Worm (Caenorhabditis elegans) whole organism, young adult: Measurements from ENCODE around the gene zyg-9.

Experiments used
- B0336.3 ChIP-seq: fragments of 200-800 bp; sonication (Bioruptor generic); IDR thresholded peaks from 2 replicates; pipeline ENCODE4 v1.3.6; 2022; ENCODE audit warnings: missing genetic modification characterization, missing compliant biosample characterization
- C06A6.2 ChIP-seq: fragments of 200-800 bp; sonication (Bioruptor generic); conservative IDR thresholded peaks from 2 replicates; pipeline ENCODE4 v1.3.6; 2022; ENCODE audit warnings: missing genetic modification characterization, missing compliant biosample characterization
- F22D6.2 ChIP-seq: sonication (generic microtip); optimal IDR thresholded peaks from 2 replicates; lab custom pipeline; 2016; ENCODE audit warnings: mild to moderate bottlenecking, missing genetic modification characterization, missing compliant biosample characterization
- F23B12.7 ChIP-seq: sonication (generic microtip); optimal IDR thresholded peaks from 2 replicates; lab custom pipeline; 2017; ENCODE audit warnings: missing genetic modification characterization, mild to moderate bottlenecking, missing compliant biosample characterization, antibody characterized with exemption, moderate library complexity; ENCODE audit not compliant: insufficient read depth
- F52B5.7 ChIP-seq: sonication (generic microtip); optimal IDR thresholded peaks from 2 replicates; lab custom pipeline; 2016; ENCODE audit warnings: mild to moderate bottlenecking, missing genetic modification characterization, missing compliant biosample characterization
- F55B11.4 ChIP-seq: sonication (generic microtip); optimal IDR thresholded peaks from 2 replicates; lab custom pipeline; 2016; ENCODE audit warnings: missing compliant biosample characterization, missing genetic modification characterization, borderline replicate concordance; ENCODE audit not compliant: insufficient read depth
- K12H6.12 ChIP-seq: fragments of 200-800 bp; sonication (Bioruptor generic); optimal IDR thresholded peaks from 2 replicates; lab custom pipeline; 2018; ENCODE audit warnings: mild to moderate bottlenecking, missing genetic modification characterization, missing compliant biosample characterization
- Y53G8AR.9 ChIP-seq: fragments of 200-800 bp; sonication (Bioruptor generic); conservative IDR thresholded peaks from 2 replicates; pipeline ENCODE4 v1.3.6; 2022; ENCODE audit warnings: missing genetic modification reagents, missing genetic modification characterization, missing compliant biosample characterization
- Y56A3A.18 ChIP-seq: fragments of 200-800 bp; sonication (Bioruptor generic); IDR thresholded peaks from 2 replicates; pipeline ENCODE4 v1.3.6; 2022; ENCODE audit warnings: missing genetic modification reagents, missing genetic modification characterization, missing compliant biosample characterization
- Y95B8A.8 ChIP-seq: fragments of 200-800 bp; sonication (Bioruptor generic); IDR thresholded peaks from 2 replicates; pipeline ENCODE4 v1.3.6; 2022; ENCODE audit warnings: missing genetic modification reagents, missing genetic modification characterization, missing compliant biosample characterization
- ama-1 ChIP-seq, 3 experiments: fragments of 150-350 bp in 1 of 3; sonication (generic microtip) in 2 of 3; optimal IDR thresholded peaks; 2 replicates each; lab custom pipeline; 2014 to 2018; ENCODE audit warnings: missing biosample characterization in 2 of 3, missing genetic modification characterization in 2 of 3, missing genetic modification reagents in 2 of 3
- atf-7 ChIP-seq: sonication (generic microtip); optimal IDR thresholded peaks from 2 replicates; lab custom pipeline; 2017; ENCODE audit warnings: mild to moderate bottlenecking, missing genetic modification characterization, missing compliant biosample characterization
- athp-1 ChIP-seq: sonication (generic microtip); optimal IDR thresholded peaks from 2 replicates; lab custom pipeline; 2017; ENCODE audit warnings: mild to moderate bottlenecking, missing genetic modification characterization, missing compliant biosample characterization
- attf-6 ChIP-seq: fragments of 200-800 bp; sonication (Bioruptor generic); IDR thresholded peaks from 2 replicates; pipeline ENCODE4 v1.3.6; 2022; ENCODE audit warnings: missing genetic modification reagents, missing genetic modification characterization, missing compliant biosample characterization
- ccch-3 ChIP-seq: fragments of 200-800 bp; sonication (Bioruptor generic); optimal IDR thresholded peaks from 2 replicates; lab custom pipeline; 2018; ENCODE audit warnings: mild to moderate bottlenecking, missing genetic modification characterization, missing compliant biosample characterization
- cebp-1 ChIP-seq, 2 experiments: fragments of 200-800 bp in 1 of 2; sonication (Bioruptor generic) in 1 of 2; sonication (generic microtip) in 1 of 2; IDR thresholded peaks in 1 of 2; optimal IDR thresholded peaks in 1 of 2; 2 replicates each; pipeline versions ENCODE4 v1.3.6 to Lab custom; 2017 to 2022; ENCODE audit warnings: missing compliant biosample characterization in 2 of 2, missing genetic modification characterization in 2 of 2, mild to moderate bottlenecking in 1 of 2, missing genetic modification reagents in 1 of 2, moderate library complexity in 1 of 2
- ceh-40 ChIP-seq: fragments of 200-800 bp; sonication (Bioruptor generic); IDR thresholded peaks from 2 replicates; pipeline ENCODE4 v1.3.6; 2022; ENCODE audit warnings: missing genetic modification characterization, missing compliant biosample characterization
- ceh-58 ChIP-seq: fragments of 200-800 bp; sonication (Bioruptor generic); IDR thresholded peaks from 2 replicates; pipeline ENCODE4 v1.3.6; 2022; ENCODE audit warnings: missing genetic modification characterization, missing compliant biosample characterization
- ceh-79 ChIP-seq: sonication (generic microtip); optimal IDR thresholded peaks from 2 replicates; lab custom pipeline; 2017; ENCODE audit warnings: mild to moderate bottlenecking, missing genetic modification characterization, missing compliant biosample characterization
- die-1 ChIP-seq: sonication (generic microtip); optimal IDR thresholded peaks from 2 replicates; lab custom pipeline; 2016; ENCODE audit warnings: missing genotype, mild to moderate bottlenecking, missing genetic modification characterization, missing compliant biosample characterization
- efl-1 ChIP-seq: fragments of 150-350 bp; optimal IDR thresholded peaks from 2 replicates; lab custom pipeline; 2014; ENCODE audit warnings: missing biosample characterization, missing genetic modification reagents, missing genetic modification characterization
- egl-18 ChIP-seq: fragments of 200-800 bp; sonication (Bioruptor generic); IDR thresholded peaks from 2 replicates; pipeline ENCODE4 v1.3.6; 2022; ENCODE audit warnings: missing genetic modification reagents, missing genetic modification characterization, missing compliant biosample characterization
- ekl-4 ChIP-seq: fragments of 200-800 bp; sonication (Bioruptor generic); IDR thresholded peaks from 2 replicates; pipeline ENCODE4 v1.3.6; 2022; ENCODE audit warnings: missing genetic modification reagents, missing genetic modification characterization, missing compliant biosample characterization
- fkh-3 ChIP-seq: sonication (generic microtip); optimal IDR thresholded peaks from 2 replicates; lab custom pipeline; 2016; ENCODE audit warnings: mild to moderate bottlenecking, missing genetic modification characterization, missing compliant biosample characterization
- hlh-12 ChIP-seq: sonication (generic microtip); optimal IDR thresholded peaks from 2 replicates; lab custom pipeline; 2016; ENCODE audit warnings: missing genetic modification characterization, missing compliant biosample characterization
- hmg-1.2 ChIP-seq: fragments of 200-800 bp; sonication (Bioruptor generic); IDR thresholded peaks from 2 replicates; pipeline ENCODE4 v1.3.6; 2022; ENCODE audit warnings: missing genetic modification reagents, missing genetic modification characterization, missing compliant biosample characterization
- hsf-1 ChIP-seq: fragments of 200-800 bp; sonication (Bioruptor generic); IDR thresholded peaks from 2 replicates; pipeline ENCODE4 v1.3.6; 2022; ENCODE audit warnings: missing genetic modification reagents, missing genetic modification characterization, missing compliant biosample characterization
- let-526 ChIP-seq: fragments of 200-800 bp; sonication (Bioruptor generic); IDR thresholded peaks from 2 replicates; pipeline ENCODE4 v1.3.6; 2022; ENCODE audit warnings: missing genetic modification reagents, missing genetic modification characterization, missing compliant biosample characterization
- let-607 ChIP-seq, 2 experiments: fragments of 200-800 bp in 1 of 2; sonication (Bioruptor generic) in 1 of 2; sonication (generic microtip) in 1 of 2; optimal IDR thresholded peaks; 2 replicates each; lab custom pipeline; 2016 to 2018; ENCODE audit warnings: mild to moderate bottlenecking in 2 of 2, missing compliant biosample characterization in 2 of 2, missing genetic modification characterization in 2 of 2, moderate library complexity in 2 of 2, missing genotype in 1 of 2
- lin-40 ChIP-seq: sonication (generic microtip); optimal IDR thresholded peaks from 2 replicates; lab custom pipeline; 2016; ENCODE audit warnings: missing genetic modification characterization, mild to moderate bottlenecking, missing compliant biosample characterization, missing genotype, missing genetic modification reagents
- lir-1 ChIP-seq: fragments of 200-800 bp; sonication (Bioruptor generic); conservative IDR thresholded peaks from 2 replicates; pipeline ENCODE4 v1.3.6; 2022; ENCODE audit warnings: missing genetic modification reagents, missing genetic modification characterization, missing compliant biosample characterization
- lsl-1 ChIP-seq: fragments of 200-800 bp; sonication (Bioruptor generic); optimal IDR thresholded peaks from 2 replicates; lab custom pipeline; 2018; ENCODE audit warnings: mild to moderate bottlenecking, missing genetic modification characterization, moderate library complexity, missing compliant biosample characterization
- madf-3 ChIP-seq: fragments of 200-800 bp; sonication (Bioruptor generic); IDR thresholded peaks from 2 replicates; pipeline ENCODE4 v1.3.6; 2022; ENCODE audit warnings: missing genetic modification reagents, missing genetic modification characterization, missing compliant biosample characterization
- nhr-90 ChIP-seq: sonication (generic microtip); optimal IDR thresholded peaks from 2 replicates; lab custom pipeline; 2016; ENCODE audit warnings: missing genotype, mild to moderate bottlenecking, missing genetic modification characterization, missing compliant biosample characterization
- pbrm-1 ChIP-seq: fragments of 200-800 bp; sonication (Bioruptor generic); IDR thresholded peaks from 2 replicates; pipeline ENCODE4 v1.3.6; 2022; ENCODE audit warnings: missing genetic modification reagents, missing genetic modification characterization, missing compliant biosample characterization
- sdz-38 ChIP-seq: sonication (generic microtip); optimal IDR thresholded peaks from 2 replicates; lab custom pipeline; 2016; ENCODE audit warnings: missing genotype, missing genetic modification characterization, missing compliant biosample characterization
- somi-1 ChIP-seq: fragments of 200-800 bp; sonication (Bioruptor generic); optimal IDR thresholded peaks from 2 replicates; lab custom pipeline; 2018; ENCODE audit warnings: mild to moderate bottlenecking, missing genetic modification characterization, missing compliant biosample characterization
- sptf-2 ChIP-seq: fragments of 200-800 bp; sonication (Bioruptor generic); optimal IDR thresholded peaks from 2 replicates; lab custom pipeline; 2018; ENCODE audit warnings: mild to moderate bottlenecking, missing genetic modification characterization, missing compliant biosample characterization
- tbp1 ChIP-seq: fragments of 200-800 bp; sonication (Bioruptor generic); optimal IDR thresholded peaks from 2 replicates; lab custom pipeline; 2018; ENCODE audit warnings: mild to moderate bottlenecking, missing genetic modification characterization, missing compliant biosample characterization
- unc-130 ChIP-seq: sonication (generic microtip); optimal IDR thresholded peaks from 2 replicates; lab custom pipeline; 2016; ENCODE audit warnings: missing genetic modification reagents, missing genetic modification characterization, missing compliant biosample characterization
- zfh-2 ChIP-seq: fragments of 200-800 bp; sonication (Bioruptor generic); conservative IDR thresholded peaks from 2 replicates; pipeline ENCODE4 v1.3.6; 2022; ENCODE audit warnings: missing genetic modification reagents, missing genetic modification characterization, missing compliant biosample characterization
- zim-3 ChIP-seq: sonication (generic microtip); optimal IDR thresholded peaks from 2 replicates; lab custom pipeline; 2017; ENCODE audit warnings: mild to moderate bottlenecking, missing genetic modification characterization, moderate library complexity, missing compliant biosample characterization
- ztf-28 ChIP-seq: fragments of 200-800 bp; sonication (Bioruptor generic); IDR thresholded peaks from 2 replicates; pipeline ENCODE4 v1.3.6; 2022; ENCODE audit warnings: missing genetic modification reagents, missing genetic modification characterization, missing compliant biosample characterization

The zyg-9 gene

DNA sequence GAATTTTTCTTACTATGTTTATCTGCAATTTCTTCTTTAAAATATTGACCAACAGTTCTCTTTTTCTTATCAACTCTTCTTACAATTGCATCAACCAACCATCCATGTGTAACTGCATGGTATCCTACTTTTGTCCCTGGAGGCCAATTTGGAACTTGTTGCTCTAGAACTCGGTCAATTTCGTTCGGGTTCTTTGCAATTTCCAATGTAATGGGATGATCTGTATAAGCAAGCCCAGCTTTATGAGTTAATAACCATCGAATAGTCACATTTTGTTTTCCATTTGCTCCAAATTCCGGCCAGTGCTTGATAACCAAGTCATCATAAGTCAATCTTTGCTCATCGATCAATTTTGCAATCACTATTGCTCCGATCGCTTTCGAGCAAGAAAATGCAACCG is 21.7 kb downstream of the zyg-9 start:
- no peak for TF ChIP-seq lin-40 (tag; lab: Kevin White, UChicago)
- no peak for TF ChIP-seq zim-3
- no peak for TF ChIP-seq hmg-1.2 (GFP tag; lab: Robert Waterston, UW)
- TF ChIP-seq atf-7 (tag; lab: Kevin White, UChicago) = no peak
- TF ChIP-seq fkh-3 = no peak
- TF ChIP-seq let-607 (tag; optimal IDR thresholded peaks at IDR 0.05; lab: Kevin White, UChicago) = no peak
- peak; percentile 8; the same call in 1 of the 2 replicates for TF ChIP-seq Y56A3A.18
- TF ChIP-seq Y53G8AR.9 = 0 out of 2 replicates have a peak, but pooled peaks have one; percentile 16
- TF ChIP-seq ceh-58 = 0 out of 2 replicates have a peak, but pooled peaks have one; percentile 67
- no peak for TF ChIP-seq C06A6.2 (GFP tag; lab: Robert Waterston, UW)
- TF ChIP-seq ccch-3 (GFP tag; lab: Kevin White, UChicago) = no peak
- TF ChIP-seq F23B12.7 (tag; lab: Kevin White, UChicago) = no peak
- no peak for TF ChIP-seq F52B5.7 (tag; lab: Kevin White, UChicago)
- TF ChIP-seq F55B11.4 (tag; lab: Kevin White, UChicago) = no peak

DNA sequence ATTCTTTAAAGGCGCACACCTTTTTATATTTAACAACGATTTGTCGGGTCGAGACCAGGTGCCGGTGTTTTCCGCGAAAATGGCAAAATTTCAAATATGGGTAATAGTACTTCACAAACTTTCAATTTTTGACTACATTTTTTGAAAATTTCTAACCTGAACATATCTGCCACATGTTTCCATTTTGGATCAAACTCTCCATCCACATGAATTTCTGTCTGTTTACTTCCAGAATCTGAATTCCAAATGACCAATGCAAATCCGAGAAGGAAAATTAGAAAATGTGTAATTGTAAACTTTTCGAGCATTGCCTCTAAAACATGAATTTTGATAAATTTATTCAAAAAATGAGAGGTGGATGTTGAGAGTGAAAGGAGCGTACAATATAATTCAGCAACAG is 22.5 kb downstream of the zyg-9 start, which contains the start of gene lact-4:
TSS of gene lact-4 (minus strand) at position 313 of the 400 bp plus-strand sequence.
- no peak for TF ChIP-seq zfh-2
- peak; percentile 41 for TF ChIP-seq lsl-1 (GFP tag; lab: Kevin White, UChicago)
- no peak for TF ChIP-seq tbp1 (GFP tag; lab: Kevin White, UChicago)
- TF ChIP-seq ekl-4 (GFP tag; lab: Robert Waterston, UW) = no peak
- no peak for TF ChIP-seq let-526 (GFP tag; lab: Robert Waterston, UW)
- no peak for TF ChIP-seq sdz-38 (tag; lab: Kevin White, UChicago)
- TF ChIP-seq atf-7 (tag; lab: Kevin White, UChicago) = no peak
- no peak for TF ChIP-seq die-1
- TF ChIP-seq Y56A3A.18 = 0 out of 2 replicates have a peak, but pooled peaks have one; percentile 31
- peak; percentile 51 for TF ChIP-seq ama-1 (optimal IDR thresholded peaks at IDR 0.05; lab: Kevin White, UChicago)
- no peak for TF ChIP-seq ama-1 (GFP tag; optimal IDR thresholded peaks at IDR 0.05; lab: Kevin White, UChicago)
- TF ChIP-seq attf-6 (GFP tag; lab: Robert Waterston, UW) = no peak
- 0 out of 2 replicates have a peak, but pooled peaks have one; percentile 9 for TF ChIP-seq madf-3
- no peak for TF ChIP-seq ceh-79 (tag; lab: Kevin White, UChicago)

DNA sequence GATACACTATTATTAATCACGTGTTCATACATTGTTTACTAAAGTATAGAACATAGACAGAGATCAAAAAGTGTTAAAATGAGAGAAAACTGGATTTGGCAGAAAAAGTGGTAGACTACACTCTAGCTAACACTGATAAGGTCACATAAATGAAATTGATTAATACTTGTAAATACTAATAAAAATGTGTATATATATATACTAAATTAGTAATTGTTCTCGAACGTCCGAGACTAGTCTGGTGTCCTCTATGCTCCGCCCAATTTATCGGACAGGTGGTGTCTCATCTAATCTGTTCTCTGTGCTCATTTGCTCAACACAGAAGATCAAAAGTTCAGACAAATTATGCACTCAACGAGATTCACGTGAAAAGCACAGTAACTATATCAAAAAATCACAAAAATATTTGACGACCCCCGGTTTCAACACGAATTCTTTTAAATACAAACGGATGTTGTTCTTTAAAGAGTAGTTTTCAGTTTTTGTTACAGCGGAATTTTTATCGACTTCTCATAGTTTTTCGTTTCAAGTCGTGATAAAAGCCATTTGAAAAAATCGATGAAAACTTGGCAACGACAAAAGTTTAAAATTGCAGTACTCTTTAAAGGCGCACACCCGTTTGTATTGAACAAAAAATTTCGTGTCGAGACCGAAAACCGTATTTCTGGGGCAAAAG is 23.6 kb downstream of the zyg-9 start:
- no peak for TF ChIP-seq Y95B8A.8 (GFP tag; lab: Robert Waterston, UW)
- TF ChIP-seq hmg-1.2 (GFP tag; lab: Robert Waterston, UW) = no peak
- peak; percentile 18 for TF ChIP-seq K12H6.12 (tag; lab: Kevin White, UChicago)
- no peak for TF ChIP-seq ceh-40 (GFP tag; lab: Robert Waterston, UW)
- TF ChIP-seq nhr-90 (tag; lab: Kevin White, UChicago) = no peak
- no peak for TF ChIP-seq egl-18
- no peak for TF ChIP-seq cebp-1 (GFP tag; IDR thresholded peaks at IDR 0.05; lab: Robert Waterston, UW)
- peak; percentile 31 for TF ChIP-seq cebp-1 (tag; optimal IDR thresholded peaks at IDR 0.05; lab: Kevin White, UChicago)
- no peak for TF ChIP-seq die-1
- TF ChIP-seq athp-1 = no peak
- TF ChIP-seq efl-1 (GFP tag; lab: Kevin White, UChicago) = no peak
- no peak for TF ChIP-seq madf-3
- no peak for TF ChIP-seq ztf-28 (GFP tag; lab: Robert Waterston, UW)
- no peak for TF ChIP-seq sptf-2 (GFP tag; lab: Kevin White, UChicago)
- no peak for TF ChIP-seq unc-130 (GFP tag; lab: Kevin White, UChicago)
- TF ChIP-seq hsf-1 (GFP tag; lab: Robert Waterston, UW) = peak; percentile 81
- TF ChIP-seq B0336.3 (GFP tag; lab: Robert Waterston, UW) = no peak
- TF ChIP-seq pbrm-1 (GFP tag; lab: Robert Waterston, UW) = 0 out of 2 replicates have a peak, but pooled peaks have one; percentile 26
- TF ChIP-seq let-526 (GFP tag; lab: Robert Waterston, UW) = 0 out of 2 replicates have a peak, but pooled peaks have one; percentile 6
- TF ChIP-seq lir-1 = no peak
- TF ChIP-seq F22D6.2 (tag; lab: Kevin White, UChicago) = no peak
- no peak for TF ChIP-seq F52B5.7 (tag; lab: Kevin White, UChicago)
- TF ChIP-seq let-607 (tag; optimal IDR thresholded peaks at IDR 0.05; lab: Kevin White, UChicago) = no peak
- TF ChIP-seq hlh-12 = no peak
- TF ChIP-seq somi-1 (GFP tag; lab: Kevin White, UChicago) = no peak
